Fruit fly (Drosophila melanogaster): ENCODE measurements around the gene TfIIEbeta.
A peak's percentile ranks its signal among the peaks of the same experiment; 100 is the strongest.

Gene TfIIEbeta

DNA sequence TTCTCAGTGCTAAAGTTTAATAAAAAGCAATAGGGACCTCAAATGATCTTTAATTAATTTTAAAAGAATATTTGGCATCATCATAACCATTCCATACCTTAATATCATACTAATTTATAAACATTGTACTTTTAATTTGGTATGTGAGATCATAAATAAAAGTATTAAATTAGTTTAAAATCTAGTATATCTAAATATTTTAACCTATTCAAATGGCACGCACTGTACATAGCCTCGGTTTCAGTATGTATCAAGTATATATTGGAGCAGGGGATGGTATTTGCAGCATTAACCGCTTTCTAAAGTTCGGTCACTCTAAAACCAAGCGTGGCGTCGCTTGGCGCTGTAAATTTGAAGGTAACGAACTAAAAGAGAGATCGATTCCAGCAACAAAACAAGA lies 44.4 kb upstream of the TfIIEbeta start, which contains the start of gene pav (continued):
- TF ChIP-seq HmgZ (tag; optimal IDR thresholded peaks at IDR 0.05) (peak; percentile 72), CG9932 (GFP tag; IDR thresholded peaks at IDR 0.05) (peak; percentile 53), vfl (GFP tag; optimal IDR thresholded peaks at IDR 0.05) (no peak), CTCF (GFP tag; optimal IDR thresholded peaks at IDR 0.05) (no peak), al (GFP tag; IDR thresholded peaks at IDR 0.05) (0 out of 2 replicates have a peak, but pooled peaks have one; percentile 26), CG17359 (tag; optimal IDR thresholded peaks at IDR 0.05) (no peak), sens (GFP tag) (no peak), TFAM (GFP tag; optimal IDR thresholded peaks at IDR 0.05) (no peak), CG1792 (GFP tag; optimal IDR thresholded peaks at IDR 0.05) (no peak), Scr (GFP tag; IDR thresholded peaks at IDR 0.05; ENCODE audit: partially characterized antibody) (no peak), CG8478 (optimal IDR thresholded peaks at IDR 0.05) (no peak), twi (tag; optimal IDR thresholded peaks at IDR 0.05) (no peak), zen (tag; optimal IDR thresholded peaks at IDR 0.05) (peak; percentile 48), CG2129 (GFP tag; IDR thresholded peaks at IDR 0.05; ENCODE audit: partially characterized antibody) (no peak), BEAF-32 (GFP tag; optimal IDR thresholded peaks at IDR 0.05) (peak; percentile 47), Elba2 (GFP tag; optimal IDR thresholded peaks at IDR 0.05) (peak; percentile 9), CG4854 (GFP tag; optimal IDR thresholded peaks at IDR 0.05) (no peak), CG6254 (GFP tag; optimal IDR thresholded peaks at IDR 0.05) (no peak), CG42726 (GFP tag; IDR thresholded peaks at IDR 0.05; ENCODE audit: partially characterized antibody) (no peak), CG17186 (GFP tag; optimal IDR thresholded peaks at IDR 0.05) (no peak), zen2 (GFP tag; IDR thresholded peaks at IDR 0.05; ENCODE audit: partially characterized antibody) (no peak), CG11247 (GFP tag; IDR thresholded peaks at IDR 0.05) (no peak), br (optimal IDR thresholded peaks at IDR 0.05) (no peak), gt (GFP tag; IDR thresholded peaks at IDR 0.05) (no peak), CG6272 (GFP tag; IDR thresholded peaks at IDR 0.05) (no peak), CG17612 (GFP tag; IDR thresholded peaks at IDR 0.05) (no peak), vvl (GFP tag; IDR thresholded peaks at IDR 0.05) (peak; percentile 70), CG5245 (GFP tag; optimal IDR thresholded peaks at IDR 0.05) (no peak), CG3163 (GFP tag; optimal IDR thresholded peaks at IDR 0.05) (no peak), Six4 (GFP tag; optimal IDR thresholded peaks at IDR 0.05) (no peak), eve (GFP tag; optimal IDR thresholded peaks at IDR 0.05) (no peak), CG10147 (GFP tag; optimal IDR thresholded peaks at IDR 0.05) (no peak), hb (GFP tag; IDR thresholded peaks at IDR 0.05; ENCODE audit: partially characterized antibody) (no peak), D19B (GFP tag; optimal IDR thresholded peaks at IDR 0.05) (peak; percentile 86), gfzf (GFP tag; optimal IDR thresholded peaks at IDR 0.05) (peak; percentile 83), Aef1 (GFP tag; IDR thresholded peaks at IDR 0.05) (no peak), CG32767 (GFP tag; IDR thresholded peaks at IDR 0.05) (no peak), pb (GFP tag; optimal IDR thresholded peaks at IDR 0.05) (no peak), CG18764 (GFP tag; optimal IDR thresholded peaks at IDR 0.05) (no peak), pros (GFP tag; optimal IDR thresholded peaks at IDR 0.05) (no peak), CG10366 (GFP tag; IDR thresholded peaks at IDR 0.05) (peak; percentile 30), CG6791 (GFP tag; IDR thresholded peaks at IDR 0.05; ENCODE audit: partially characterized antibody) (no peak), sna (GFP tag; IDR thresholded peaks at IDR 0.05; ENCODE audit: partially characterized antibody) (no peak), dimm (GFP tag; IDR thresholded peaks at IDR 0.05) (no peak), ham (GFP tag; IDR thresholded peaks at IDR 0.05) (no peak), CG13775 (GFP tag; optimal IDR thresholded peaks at IDR 0.05) (peak; percentile 30), gsb-n (tag; optimal IDR thresholded peaks at IDR 0.05) (no peak), CG17912 (GFP tag; optimal IDR thresholded peaks at IDR 0.05) (no peak), Rx (GFP tag; IDR thresholded peaks at IDR 0.05) (peak; percentile 8; the same call in 1 of the 2 replicates), Dref (GFP tag; IDR thresholded peaks at IDR 0.05) (no peak), bsh (GFP tag; optimal IDR thresholded peaks at IDR 0.05) (peak in 1 of 2 experiments; percentile 41), lmd (GFP tag; IDR thresholded peaks at IDR 0.05) (peak; percentile 58), insv (GFP tag; optimal IDR thresholded peaks at IDR 0.05) (no peak)
